Worm (Caenorhabditis elegans) whole organism, L2 larva: ENCODE results near the gene gcy-33.

ENCODE experiments used
- C34F6.9 ChIP-seq: fragments of 150-350 bp; optimal IDR thresholded peaks from 2 replicates; lab custom pipeline; 2014; ENCODE audit warnings: missing biosample characterization, missing genetic modification characterization
- F13H6.1 ChIP-seq: sonication (generic microtip); optimal IDR thresholded peaks from 2 replicates; lab custom pipeline; 2016; ENCODE audit warnings: missing genetic modification characterization, missing compliant biosample characterization
- Y55F3AM.14 ChIP-seq: fragments of 200-800 bp; sonication (Bioruptor generic); optimal IDR thresholded peaks from 2 replicates; lab custom pipeline; 2018; ENCODE audit warnings: mild to moderate bottlenecking, missing genetic modification characterization, missing compliant biosample characterization
- alr-1 ChIP-seq: fragments of 150-350 bp; optimal IDR thresholded peaks from 2 replicates; lab custom pipeline; 2014; ENCODE audit warnings: missing biosample characterization, missing genetic modification characterization
- blmp-1 ChIP-seq: sonication (generic microtip); optimal IDR thresholded peaks from 2 replicates; lab custom pipeline; 2017; ENCODE audit warnings: missing genetic modification characterization, mild to moderate bottlenecking, missing compliant biosample characterization, antibody characterized with exemption, moderate library complexity; ENCODE audit not compliant: insufficient read depth
- ceh-16 ChIP-seq: fragments of 150-350 bp; optimal IDR thresholded peaks from 2 replicates; lab custom pipeline; 2014; ENCODE audit warnings: missing biosample characterization, missing genetic modification characterization
- ceh-82 ChIP-seq: fragments of 150-350 bp; optimal IDR thresholded peaks from 2 replicates; lab custom pipeline; 2014; ENCODE audit warnings: missing biosample characterization, missing genetic modification characterization
- crh-2 ChIP-seq: sonication (generic microtip); optimal IDR thresholded peaks from 2 replicates; lab custom pipeline; 2017; ENCODE audit warnings: missing biosample characterization, missing genetic modification characterization
- egl-27 ChIP-seq: sonication (generic microtip); optimal IDR thresholded peaks from 3 replicates; lab custom pipeline; 2017; ENCODE audit warnings: missing biosample characterization, missing genetic modification reagents, missing genetic modification characterization
- elt-1 ChIP-seq: fragments of 150-350 bp; optimal IDR thresholded peaks from 2 replicates; lab custom pipeline; 2014; ENCODE audit warnings: missing biosample characterization, missing genetic modification characterization
- elt-3 ChIP-seq: sonication (generic microtip); optimal IDR thresholded peaks from 2 replicates; lab custom pipeline; 2017; ENCODE audit warnings: missing biosample characterization, missing genetic modification characterization
- gmeb-1 ChIP-seq: fragments of 150-350 bp; optimal IDR thresholded peaks from 2 replicates; lab custom pipeline; 2014; ENCODE audit warnings: missing biosample characterization, missing genetic modification characterization
- lin-13 ChIP-seq: fragments of 150-350 bp; optimal IDR thresholded peaks from 2 replicates; lab custom pipeline; 2014; ENCODE audit warnings: missing biosample characterization, missing genetic modification reagents, missing genetic modification characterization
- lin-39 ChIP-seq: fragments of 150-350 bp; optimal IDR thresholded peaks from 2 replicates; lab custom pipeline; 2014; ENCODE audit warnings: missing biosample characterization, missing genetic modification reagents, missing genetic modification characterization
- lsy-2 ChIP-seq, 2 experiments: fragments of 150-350 bp in 1 of 2; sonication (generic microtip) in 1 of 2; optimal IDR thresholded peaks; 2 replicates each; lab custom pipeline; 2014 to 2017; ENCODE audit warnings: missing biosample characterization in 2 of 2, missing genetic modification characterization in 2 of 2
- mab-5 ChIP-seq: fragments of 150-350 bp; optimal IDR thresholded peaks from 2 replicates; lab custom pipeline; 2014; ENCODE audit warnings: missing biosample characterization, missing genetic modification characterization
- mdl-1 ChIP-seq, 2 experiments: fragments of 150-350 bp in 1 of 2; sonication (generic microtip) in 1 of 2; optimal IDR thresholded peaks; 2 replicates each; lab custom pipeline; 2017; ENCODE audit warnings: missing biosample characterization in 2 of 2, missing genetic modification characterization in 2 of 2
- nhr-10 ChIP-seq: sonication (generic microtip); optimal IDR thresholded peaks from 2 replicates; lab custom pipeline; 2017; ENCODE audit warnings: missing biosample characterization, missing genetic modification characterization
- nhr-129 ChIP-seq: fragments of 150-350 bp; optimal IDR thresholded peaks from 2 replicates; lab custom pipeline; 2014; ENCODE audit warnings: missing biosample characterization, missing genetic modification characterization
- nhr-23 ChIP-seq: fragments of 150-350 bp; optimal IDR thresholded peaks from 2 replicates; lab custom pipeline; 2014; ENCODE audit warnings: missing biosample characterization, missing genetic modification reagents, missing genetic modification characterization
- nhr-25 ChIP-seq: fragments of 150-350 bp; sonication (generic microtip); optimal IDR thresholded peaks from 3 replicates; lab custom pipeline; 2014; ENCODE audit warnings: missing biosample characterization, missing genetic modification characterization
- nhr-6 ChIP-seq: fragments of 150-350 bp; optimal IDR thresholded peaks from 2 replicates; lab custom pipeline; 2014; ENCODE audit warnings: missing biosample characterization, missing genetic modification characterization
- nhr-77 ChIP-seq: fragments of 150-350 bp; optimal IDR thresholded peaks from 2 replicates; lab custom pipeline; 2014; ENCODE audit warnings: missing biosample characterization, missing genetic modification characterization
- skn-1 ChIP-seq: sonication (generic microtip); optimal IDR thresholded peaks from 2 replicates; lab custom pipeline; 2017; ENCODE audit warnings: missing biosample characterization, missing genetic modification characterization
- sma-3 ChIP-seq: sonication (generic microtip); optimal IDR thresholded peaks from 2 replicates; lab custom pipeline; 2016; ENCODE audit warnings: missing genetic modification reagents, missing genetic modification characterization, missing compliant biosample characterization
- sma-9 ChIP-seq, 2 experiments: fragments of 150-350 bp in 1 of 2; sonication (generic microtip) in 1 of 2; optimal IDR thresholded peaks; 2 replicates each; lab custom pipeline; 2014 to 2016; ENCODE audit warnings: missing genetic modification characterization in 2 of 2, mild to moderate bottlenecking in 1 of 2, missing biosample characterization in 1 of 2, missing compliant biosample characterization in 1 of 2, missing genetic modification reagents in 1 of 2, moderate library complexity in 1 of 2
- snpc-4 ChIP-seq: fragments of 150-350 bp; optimal IDR thresholded peaks from 2 replicates; lab custom pipeline; 2014; ENCODE audit warnings: missing biosample characterization, missing genetic modification characterization
- unc-39 ChIP-seq: fragments of 150-350 bp; optimal IDR thresholded peaks from 2 replicates; lab custom pipeline; 2014; ENCODE audit warnings: missing biosample characterization, missing genetic modification characterization
- unc-55 ChIP-seq: fragments of 150-350 bp; sonication (generic microtip); optimal IDR thresholded peaks from 3 replicates; lab custom pipeline; 2014; ENCODE audit warnings: missing biosample characterization, missing genetic modification reagents, missing genetic modification characterization
- unc-62 ChIP-seq: fragments of 150-350 bp; optimal IDR thresholded peaks from 2 replicates; lab custom pipeline; 2014; ENCODE audit warnings: missing biosample characterization, missing genetic modification reagents, missing genetic modification characterization
- zag-1 ChIP-seq: fragments of 150-350 bp; optimal IDR thresholded peaks from 2 replicates; lab custom pipeline; 2014; ENCODE audit warnings: missing biosample characterization, missing genetic modification characterization
- ztf-11 ChIP-seq: sonication (generic microtip); optimal IDR thresholded peaks from 2 replicates; lab custom pipeline; 2017; ENCODE audit warnings: missing biosample characterization, missing genetic modification characterization

Gene gcy-33

ce11 chrV:12048445-12048844 lies 46.8 kb upstream of the gcy-33 start, which contains the start of gene dars-2:
Gene dars-2, plus strand, starts transcription at chrV:12048745.
- TF ChIP-seq unc-62, result no peak
- no peak for TF ChIP-seq nhr-10 (tag; lab: Kevin White, UChicago)
- no peak for TF ChIP-seq ceh-82 (tag; lab: Kevin White, UChicago)
- no peak for TF ChIP-seq snpc-4 (tag; lab: Kevin White, UChicago)
- TF ChIP-seq zag-1, result no peak
- no peak for TF ChIP-seq ceh-16 (tag; lab: Kevin White, UChicago)
- no peak for TF ChIP-seq Y55F3AM.14 (GFP tag; lab: Kevin White, UChicago)
- TF ChIP-seq elt-1 (tag; lab: Kevin White, UChicago), result no peak
- no peak for TF ChIP-seq ztf-11
- no peak for TF ChIP-seq elt-3 (tag; lab: Kevin White, UChicago)
- TF ChIP-seq nhr-25, result no peak
- no peak for TF ChIP-seq sma-3
- no peak for TF ChIP-seq unc-39 (tag; lab: Kevin White, UChicago)
- TF ChIP-seq mab-5 (tag; lab: Kevin White, UChicago), result no peak

- TF ChIP-seq lin-13 (GFP tag; lab: Kevin White, UChicago) (no peak), nhr-25 (no peak), snpc-4 (tag; lab: Kevin White, UChicago) (peak; percentile 57), nhr-6 (no peak)
Measured at ce11 chrV:12047735-12048134, 46.1 kb upstream of the gcy-33 start.

- TF ChIP-seq lin-39 (tag; lab: Kevin White, UChicago) (no peak), nhr-77 (tag; lab: Kevin White, UChicago) (no peak), mab-5 (tag; lab: Kevin White, UChicago) (no peak), lsy-2 (tag; optimal IDR thresholded peaks at IDR 0.05; lab: Kevin White, UChicago) (no peak), Y55F3AM.14 (GFP tag; lab: Kevin White, UChicago) (no peak), blmp-1 (tag; lab: Kevin White, UChicago) (no peak), skn-1 (no peak), lin-13 (GFP tag; lab: Kevin White, UChicago) (no peak), F13H6.1 (tag; lab: Kevin White, UChicago) (no peak)
Measured at ce11 chrV:12045132-12045531, 43.5 kb upstream of the gcy-33 start, which contains the start of gene F10C2.5. Gene F10C2.5, plus strand, starts transcription at chrV:12045432.

ce11 chrV:12040823-12041606 lies 39.4 kb upstream of the gcy-33 start, which contains the start of the genes kup-1 and F10C2.4:
Gene kup-1, minus strand, starts transcription at chrV:12040873.
Gene F10C2.4, plus strand, starts transcription at chrV:12041556.
- TF ChIP-seq mdl-1 (tag; optimal IDR thresholded peaks at IDR 0.05; lab: Kevin White, UChicago), result no peak
- TF ChIP-seq gmeb-1 (tag; lab: Kevin White, UChicago), result peak; percentile 90
- TF ChIP-seq unc-55 (GFP tag; lab: Kevin White, UChicago), result peak; percentile 79
- peak; percentile 45 for TF ChIP-seq lin-13 (GFP tag; lab: Kevin White, UChicago)
- peak; percentile 41 for TF ChIP-seq crh-2
- peak; percentile 66 for TF ChIP-seq sma-3
- no peak for TF ChIP-seq egl-27 (tag; lab: Kevin White, UChicago)
- no peak for TF ChIP-seq alr-1 (tag; lab: Kevin White, UChicago)
- no peak for TF ChIP-seq unc-39 (tag; lab: Kevin White, UChicago)
- TF ChIP-seq sma-9 (GFP tag; optimal IDR thresholded peaks at IDR 0.05; lab: Kevin White, UChicago), result no peak
- TF ChIP-seq sma-9 (tag; optimal IDR thresholded peaks at IDR 0.05; lab: Kevin White, UChicago), result no peak
- TF ChIP-seq ceh-82 (tag; lab: Kevin White, UChicago), result no peak
- TF ChIP-seq C34F6.9, result peak; percentile 67
- no peak for TF ChIP-seq elt-1 (tag; lab: Kevin White, UChicago)
- peak; percentile 48 for TF ChIP-seq nhr-129
- TF ChIP-seq nhr-23, result no peak

- TF ChIP-seq ztf-11 (no peak), nhr-25 (peak; percentile 24)
Measured at ce11 chrV:12039755-12040154, 38.2 kb upstream of the gcy-33 start.
